Fruit fly (Drosophila melanogaster) whole organism, embryonic: Measurements from ENCODE around the gene CG32712.

Experiments used
- Atf-2 ChIP-seq: fragments of 200-800 bp; sonication (Bioruptor generic); optimal IDR thresholded peaks from 2 replicates; lab custom pipeline; 2016; ENCODE audit warnings: missing biosample characterization, missing genetic modification characterization
- Awh ChIP-seq: fragments of 200-800 bp; sonication (Bioruptor generic); IDR thresholded peaks from 2 replicates; pipeline ENCODE4, ENCODE4 v1.3.6; 2022; ENCODE audit warnings: missing biosample characterization, missing genetic modification characterization
- B-H1 ChIP-seq: fragments of 200-800 bp; sonication (Bioruptor generic); IDR thresholded peaks from 3 replicates; pipeline ENCODE4 v1.3.6; 2022; ENCODE audit warnings: missing biosample characterization, missing genetic modification characterization
- CG10147 ChIP-seq: fragments of 200-800 bp; sonication (Bioruptor generic); optimal IDR thresholded peaks from 2 replicates; lab custom pipeline; 2019; ENCODE audit warnings: missing biosample characterization, mild to moderate bottlenecking, missing genetic modification characterization, moderate library complexity
- CG10209 ChIP-seq: fragments of 200-800 bp; sonication (Bioruptor generic); optimal IDR thresholded peaks from 3 replicates; lab custom pipeline; 2017; ENCODE audit warnings: missing biosample characterization, mild to moderate bottlenecking, missing genetic modification characterization, missing genetic modification reagents
- CG1024 ChIP-seq: fragments of 200-800 bp; sonication (Bioruptor generic); IDR thresholded peaks from 2 replicates; pipeline ENCODE4 v1.3.6; 2022; ENCODE audit warnings: missing biosample characterization, missing genetic modification characterization
- CG10321 ChIP-seq: fragments of 200-800 bp; sonication (Bioruptor generic); IDR thresholded peaks from 2 replicates; pipeline ENCODE4 v1.3.6; 2022; ENCODE audit warnings: missing biosample characterization, missing genetic modification characterization
- CG10366 ChIP-seq: fragments of 200-800 bp; sonication (Bioruptor generic); IDR thresholded peaks from 2 replicates; pipeline ENCODE4 v1.3.6; 2022; ENCODE audit warnings: missing biosample characterization, missing genetic modification characterization
- CG10654 ChIP-seq: fragments of 200-800 bp; sonication (Bioruptor generic); optimal IDR thresholded peaks from 2 replicates; lab custom pipeline; 2016; ENCODE audit warnings: missing biosample characterization, missing genetic modification characterization
- CG12155 ChIP-seq: fragments of 200-800 bp; sonication (Bioruptor generic); optimal IDR thresholded peaks from 3 replicates; lab custom pipeline; 2016; ENCODE audit warnings: missing biosample characterization, missing genetic modification characterization
- CG12236 ChIP-seq: fragments of 200-800 bp; sonication (Bioruptor generic); optimal IDR thresholded peaks from 2 replicates; lab custom pipeline; 2016; ENCODE audit warnings: missing biosample characterization, missing genetic modification characterization
- CG15011 ChIP-seq: fragments of 200-800 bp; sonication (Bioruptor generic); optimal IDR thresholded peaks from 3 replicates; lab custom pipeline; 2018; ENCODE audit warnings: missing biosample characterization, mild to moderate bottlenecking, missing genetic modification characterization
- CG15696 ChIP-seq: fragments of 200-800 bp; sonication (Bioruptor generic); optimal IDR thresholded peaks from 2 replicates; lab custom pipeline; 2019; ENCODE audit warnings: missing biosample characterization, mild to moderate bottlenecking, missing genetic modification characterization, moderate library complexity
- CG17612 ChIP-seq: fragments of 200-800 bp; sonication (Bioruptor generic); IDR thresholded peaks from 2 replicates; pipeline ENCODE4 v1.3.6; 2022; ENCODE audit warnings: missing biosample characterization, missing genetic modification characterization
- CG1832 ChIP-seq: fragments of 200-800 bp; sonication (Bioruptor generic); optimal IDR thresholded peaks from 2 replicates; lab custom pipeline; 2017; ENCODE audit warnings: missing biosample characterization, mild to moderate bottlenecking, missing genetic modification characterization, inconsistent platforms
- CG32767 ChIP-seq: fragments of 200-800 bp; sonication (Bioruptor generic); IDR thresholded peaks from 2 replicates; pipeline ENCODE4 v1.3.6; 2022; ENCODE audit warnings: missing biosample characterization, missing genetic modification characterization
- CG3995 ChIP-seq: fragments of 200-800 bp; sonication (Bioruptor generic); optimal IDR thresholded peaks from 3 replicates; lab custom pipeline; 2016; ENCODE audit warnings: missing biosample characterization, missing genetic modification characterization
- CG4360 ChIP-seq: fragments of 200-800 bp; sonication (Bioruptor generic); IDR thresholded peaks from 2 replicates; pipeline ENCODE4 v1.3.6; 2022; ENCODE audit warnings: missing biosample characterization, missing genetic modification characterization
- CG4424 ChIP-seq: fragments of 200-800 bp; sonication (Bioruptor generic); optimal IDR thresholded peaks from 3 replicates; lab custom pipeline; 2016; ENCODE audit warnings: missing biosample characterization, missing genetic modification characterization
- CG5953 ChIP-seq: fragments of 200-800 bp; sonication (Bioruptor generic); IDR thresholded peaks from 2 replicates; pipeline ENCODE4 v1.3.6; 2022; ENCODE audit warnings: missing biosample characterization, missing genetic modification characterization
- CG6272 ChIP-seq: fragments of 200-800 bp; sonication (Bioruptor generic); IDR thresholded peaks from 2 replicates; pipeline ENCODE4 v1.3.6; 2022; ENCODE audit warnings: missing biosample characterization, missing genetic modification characterization
- CHES-1-like ChIP-seq: fragments of 200-800 bp; sonication (Bioruptor generic); optimal IDR thresholded peaks from 2 replicates; lab custom pipeline; 2016; ENCODE audit warnings: missing biosample characterization, missing genetic modification characterization
- Dad ChIP-seq: fragments of 200-800 bp; sonication (Bioruptor generic); optimal IDR thresholded peaks from 3 replicates; lab custom pipeline; 2016; ENCODE audit warnings: missing biosample characterization, missing genetic modification characterization
- Dbx ChIP-seq: fragments of 200-800 bp; sonication (Bioruptor generic); IDR thresholded peaks from 3 replicates; pipeline ENCODE4 v1.3.6; 2022; ENCODE audit warnings: missing biosample characterization, missing genetic modification characterization
- Mad ChIP-seq: fragments of 200-800 bp; sonication (Bioruptor generic); optimal IDR thresholded peaks from 2 replicates; lab custom pipeline; 2016; ENCODE audit warnings: missing biosample characterization, missing genetic modification characterization
- Max ChIP-seq: fragments of 200-800 bp; sonication (Bioruptor generic); optimal IDR thresholded peaks from 2 replicates; lab custom pipeline; 2016; ENCODE audit warnings: missing biosample characterization, mild to moderate bottlenecking, missing genetic modification characterization
- NFAT ChIP-seq: fragments of 200-800 bp; sonication (Bioruptor generic); IDR thresholded peaks from 2 replicates; pipeline ENCODE4 v1.3.6; 2022; ENCODE audit warnings: missing biosample characterization, missing genetic modification characterization
- Nf-YB ChIP-seq: fragments of 200-800 bp; sonication (Bioruptor generic); optimal IDR thresholded peaks from 3 replicates; lab custom pipeline; 2019; ENCODE audit warnings: missing biosample characterization, mild to moderate bottlenecking, missing genetic modification characterization, moderate library complexity
- Pdp1 ChIP-seq, 2 experiments: fragments of 200-800 bp; sonication (Bioruptor generic); optimal IDR thresholded peaks; 3 replicates each; lab custom pipeline; 2016; ENCODE audit warnings: missing biosample characterization in 2 of 2, missing genetic modification characterization in 2 of 2, mild to moderate bottlenecking in 1 of 2, moderate library complexity in 1 of 2
- Six4 ChIP-seq: fragments of 200-800 bp; sonication (Bioruptor generic); optimal IDR thresholded peaks from 2 replicates; lab custom pipeline; 2016; ENCODE audit warnings: missing biosample characterization, missing genetic modification characterization
- Vsx1 ChIP-seq: fragments of 200-800 bp; sonication (Bioruptor generic); optimal IDR thresholded peaks from 2 replicates; lab custom pipeline; 2017; ENCODE audit warnings: missing biosample characterization, mild to moderate bottlenecking, missing genetic modification characterization, missing genetic modification reagents
- Xrp1 ChIP-seq: fragments of 200-800 bp; sonication (Bioruptor generic); IDR thresholded peaks from 2 replicates; pipeline ENCODE4 v1.3.6; 2022; ENCODE audit warnings: missing biosample characterization, missing genetic modification characterization
- abd-A ChIP-seq: fragments of 200-800 bp; sonication (Bioruptor generic); optimal IDR thresholded peaks from 3 replicates; lab custom pipeline; 2019; ENCODE audit warnings: missing biosample characterization, mild to moderate bottlenecking, missing genetic modification characterization, moderate library complexity
- ac ChIP-seq: fragments of 200-800 bp; sonication (Bioruptor generic); optimal IDR thresholded peaks from 3 replicates; lab custom pipeline; 2017; ENCODE audit warnings: missing biosample characterization, mild to moderate bottlenecking, missing genetic modification characterization
- bowl ChIP-seq: fragments of 200-800 bp; sonication (Bioruptor generic); IDR thresholded peaks from 2 replicates; pipeline ENCODE4 v1.3.6; 2022; ENCODE audit warnings: missing biosample characterization, missing genetic modification characterization
- cad ChIP-seq: fragments of >200 bp; optimal IDR thresholded peaks from 2 replicates; lab custom pipeline; 2017; ENCODE audit warnings: missing biosample characterization, missing genetic modification characterization
- dpn ChIP-seq, 2 experiments: fragments of 200-800 bp; sonication (Bioruptor generic); optimal IDR thresholded peaks; 3 replicates each; lab custom pipeline; 2016; ENCODE audit warnings: missing biosample characterization in 2 of 2, missing genetic modification characterization in 2 of 2
- dysf ChIP-seq: fragments of 200-800 bp; sonication (Bioruptor generic); IDR thresholded peaks from 3 replicates; pipeline ENCODE4 v1.3.6; 2022; ENCODE audit warnings: missing biosample characterization, missing genetic modification characterization
- en ChIP-seq: fragments of 200-800 bp; sonication (Bioruptor generic); optimal IDR thresholded peaks from 2 replicates; lab custom pipeline; 2016; ENCODE audit warnings: missing biosample characterization, missing genetic modification characterization
- ewg ChIP-seq: fragments of 200-800 bp; sonication (Bioruptor generic); optimal IDR thresholded peaks from 3 replicates; lab custom pipeline; 2017; ENCODE audit warnings: mild to moderate bottlenecking, missing biosample characterization, missing genetic modification reagents, missing genetic modification characterization
- fru ChIP-seq: fragments of >200 bp; optimal IDR thresholded peaks from 2 replicates; lab custom pipeline; 2017
- gce ChIP-seq: fragments of 200-800 bp; sonication (Bioruptor generic); IDR thresholded peaks from 3 replicates; pipeline ENCODE4 v1.3.6; 2022; ENCODE audit warnings: missing biosample characterization, missing genetic modification characterization
- gcm ChIP-seq: fragments of 200-800 bp; sonication (Bioruptor generic); optimal IDR thresholded peaks from 2 replicates; lab custom pipeline; 2019; ENCODE audit warnings: missing biosample characterization, mild to moderate bottlenecking, missing genetic modification characterization, moderate library complexity
- gem ChIP-seq: fragments of 200-800 bp; sonication (Bioruptor generic); optimal IDR thresholded peaks from 2 replicates; lab custom pipeline; 2019; ENCODE audit warnings: missing biosample characterization, mild to moderate bottlenecking, missing genetic modification characterization, moderate library complexity
- gsb ChIP-seq: fragments of 200-800 bp; sonication (Bioruptor generic); IDR thresholded peaks from 2 replicates; pipeline ENCODE4 v1.3.6; 2022; ENCODE audit warnings: missing biosample characterization, missing genetic modification characterization
- kni ChIP-seq: fragments of 200-800 bp; sonication (Bioruptor generic); optimal IDR thresholded peaks from 3 replicates; lab custom pipeline; 2017; ENCODE audit warnings: mild to moderate bottlenecking, missing biosample characterization, missing genetic modification reagents, missing genetic modification characterization
- oc ChIP-seq: fragments of 200-800 bp; sonication (Bioruptor generic); optimal IDR thresholded peaks from 2 replicates; lab custom pipeline; 2018; ENCODE audit warnings: missing biosample characterization, mild to moderate bottlenecking, missing genetic modification characterization, moderate library complexity
- peb ChIP-seq: fragments of 200-800 bp; sonication (Bioruptor generic); IDR thresholded peaks from 2 replicates; pipeline ENCODE4 v1.3.6; 2022; ENCODE audit warnings: missing biosample characterization, missing genetic modification characterization
- schlank ChIP-seq: fragments of 200-800 bp; sonication (Bioruptor generic); optimal IDR thresholded peaks from 2 replicates; lab custom pipeline; 2018; ENCODE audit warnings: missing biosample characterization, mild to moderate bottlenecking, missing genetic modification characterization
- vnd ChIP-seq: fragments of 200-800 bp; sonication (Bioruptor generic); IDR thresholded peaks from 3 replicates; pipeline ENCODE4 v1.3.6; 2022; ENCODE audit warnings: missing biosample characterization, missing genetic modification characterization; ENCODE audit not compliant: partially characterized antibody
- yki ChIP-seq: fragments of >200 bp; optimal IDR thresholded peaks from 3 replicates; lab custom pipeline; 2018

Gene CG32712

DNA sequence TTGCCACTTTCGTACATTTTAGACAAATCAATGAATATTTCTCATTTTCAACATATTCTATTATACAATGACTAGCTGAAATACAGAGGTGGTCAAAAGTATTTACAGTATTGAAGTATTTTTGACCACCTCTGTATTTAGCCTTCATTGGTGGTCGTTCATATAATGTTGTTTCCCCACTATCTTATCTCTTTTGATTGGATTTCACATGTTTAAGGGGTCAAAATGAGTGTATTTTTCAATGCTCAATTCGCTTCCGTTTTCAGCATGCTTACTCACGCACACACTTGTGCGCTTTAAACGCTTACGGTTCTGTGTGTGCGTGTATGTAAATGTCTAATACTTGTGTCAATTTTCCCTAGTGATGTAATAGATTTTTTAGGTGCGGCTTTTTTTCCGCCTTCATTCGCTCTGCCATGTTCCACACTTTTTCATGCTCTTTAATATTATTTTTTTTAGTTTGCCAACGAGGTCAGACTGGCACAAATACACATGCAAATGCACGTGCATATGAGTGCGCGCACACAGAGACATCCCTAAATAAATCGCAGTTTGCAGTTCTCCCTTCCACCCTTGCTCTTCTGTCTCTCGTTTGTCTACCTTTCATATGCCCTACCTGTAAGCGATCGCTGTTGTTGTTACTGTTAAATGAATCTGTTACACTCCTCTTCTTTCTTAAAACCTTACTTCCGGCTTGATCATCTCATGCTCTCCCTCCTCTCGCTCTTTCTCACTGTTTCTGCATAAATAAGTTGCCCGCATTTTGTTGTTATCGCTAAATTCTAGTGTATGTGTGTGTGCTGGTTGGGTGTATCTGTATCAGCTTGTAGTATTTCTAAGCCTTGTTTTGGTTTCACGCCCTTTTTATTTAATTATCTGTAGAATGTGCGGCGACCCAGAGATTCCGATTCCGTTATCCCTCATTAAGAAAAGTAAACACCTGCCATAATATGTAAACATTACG lies 21.1 kb downstream of the CG32712 start (continued):
- TF ChIP-seq CG32767 (GFP tag; lab: Robert Waterston, UW) (0 out of 2 replicates have a peak, but pooled peaks have one; percentile 11), CG3995 (GFP tag; lab: Kevin White, UChicago) (no peak), dysf (GFP tag; lab: Robert Waterston, UW) (no peak), CG6272 (GFP tag; lab: Robert Waterston, UW) (no peak), CG12236 (GFP tag; lab: Kevin White, UChicago) (no peak), bowl (no peak), Atf-2 (GFP tag; lab: Kevin White, UChicago) (no peak), gem (no peak), gce (GFP tag; lab: Robert Waterston, UW) (no peak), CHES-1-like (GFP tag; lab: Kevin White, UChicago) (no peak), Six4 (GFP tag; lab: Kevin White, UChicago) (no peak), Dad (GFP tag; lab: Kevin White, UChicago) (no peak), CG17612 (GFP tag; lab: Robert Waterston, UW) (no peak), Pdp1 (GFP tag; optimal IDR thresholded peaks at IDR 0.05; lab: Kevin White, UChicago) (peak in 1 of 2 experiments; percentile 96), CG15011 (GFP tag; lab: Kevin White, UChicago) (no peak), CG5953 (GFP tag; lab: Robert Waterston, UW) (no peak), abd-A (tag; lab: Kevin White, UChicago) (peak; percentile 23), kni (GFP tag; lab: Kevin White, UChicago) (peak; percentile 73), CG10654 (no peak), Max (GFP tag; lab: Kevin White, UChicago) (no peak), ac (GFP tag; lab: Kevin White, UChicago) (no peak), NFAT (no peak), dpn (GFP tag; optimal IDR thresholded peaks at IDR 0.05; lab: Kevin White, UChicago) (no peak), gsb (GFP tag; lab: Robert Waterston, UW) (no peak), vnd (GFP tag; lab: Robert Waterston, UW) (no peak), ewg (GFP tag; lab: Kevin White, UChicago) (no peak), cad (GFP tag; lab: Kevin White, UChicago) (no peak), CG12155 (GFP tag; lab: Kevin White, UChicago) (no peak), peb (GFP tag; lab: Robert Waterston, UW) (no peak), CG1024 (GFP tag; lab: Robert Waterston, UW) (no peak), Awh (GFP tag; lab: Robert Waterston, UW) (no peak), Xrp1 (GFP tag; lab: Robert Waterston, UW) (no peak), CG4360 (GFP tag; lab: Robert Waterston, UW) (peak; percentile 71), CG10366 (GFP tag; lab: Robert Waterston, UW) (no peak), CG10147 (GFP tag; lab: Kevin White, UChicago) (no peak), Mad (no peak), CG4424 (no peak), CG10209 (GFP tag; lab: Kevin White, UChicago) (peak; percentile 1), fru (lab: Kevin White, UChicago) (no peak), gcm (GFP tag; lab: Kevin White, UChicago) (peak; percentile 70), en (GFP tag; lab: Kevin White, UChicago) (no peak), Dbx (GFP tag; lab: Robert Waterston, UW) (no peak), CG1832 (no peak), CG10321 (GFP tag; lab: Robert Waterston, UW) (no peak), CG15696 (tag; lab: Kevin White, UChicago) (no peak), B-H1 (GFP tag; lab: Robert Waterston, UW) (no peak), oc (tag; lab: Kevin White, UChicago) (no peak), Nf-YB (no peak), Vsx1 (GFP tag; lab: Kevin White, UChicago) (no peak), schlank (tag; lab: Kevin White, UChicago) (no peak), yki (lab: Kevin White, UChicago) (no peak)
